Worm (Caenorhabditis elegans): ENCODE results near the gene K10B3.1.

- TF ChIP-seq pha-4 (tag; optimal IDR thresholded peaks at IDR 0.05) (no peak), unc-62 (GFP tag; optimal IDR thresholded peaks at IDR 0.05) (no peak), nhr-12 (tag; optimal IDR thresholded peaks at IDR 0.05) (no peak), nhr-28 (tag; optimal IDR thresholded peaks at IDR 0.05) (no peak), elt-1 (tag; optimal IDR thresholded peaks at IDR 0.05; ENCODE audit: borderline replicate concordance, insufficient read depth) (no peak), mep-1 (tag; optimal IDR thresholded peaks at IDR 0.05) (no peak), sptf-1 (tag; optimal IDR thresholded peaks at IDR 0.05) (no peak)
Measured at ce11 chrX:3135186-3135585, at the start of gene K10B3.1.

Measured in whole organism, mixed stage, embryonic.